Worm (Caenorhabditis elegans): Measurements from ENCODE around the gene dmd-7.

The dmd-7 gene

ce11 chrV:6246454-6246981, at the start of gene dmd-7:
dmd-7 (plus strand) TSS chrV:6246931.
- TF ChIP-seq elt-1 (tag; optimal IDR thresholded peaks at IDR 0.05), result no peak
- no peak for TF ChIP-seq mbf-1 (tag; optimal IDR thresholded peaks at IDR 0.05)
- no peak for TF ChIP-seq dmd-4 (tag; optimal IDR thresholded peaks at IDR 0.05)
- no peak for TF ChIP-seq ZK546.5 (tag; optimal IDR thresholded peaks at IDR 0.05)
- peak; percentile 57 for TF ChIP-seq gmeb-1 (tag; optimal IDR thresholded peaks at IDR 0.05)
- TF ChIP-seq zag-1 (tag; optimal IDR thresholded peaks at IDR 0.05), result peak; percentile 59
- peak; percentile 78 for TF ChIP-seq nhr-6 (tag; optimal IDR thresholded peaks at IDR 0.05)
- TF ChIP-seq ceh-16 (tag; optimal IDR thresholded peaks at IDR 0.05), result peak; percentile 52
- peak; percentile 65 for TF ChIP-seq ztf-4 (tag; optimal IDR thresholded peaks at IDR 0.05)
- no peak for TF ChIP-seq nhr-23 (tag; optimal IDR thresholded peaks at IDR 0.05)
- peak; percentile 49 for TF ChIP-seq unc-55 (GFP tag; optimal IDR thresholded peaks at IDR 0.05)
- peak; percentile 51 for TF ChIP-seq lin-11 (tag; optimal IDR thresholded peaks at IDR 0.05)
- peak; percentile 97 for TF ChIP-seq nhr-21 (tag; optimal IDR thresholded peaks at IDR 0.05)
- TF ChIP-seq ztf-11 (tag; optimal IDR thresholded peaks at IDR 0.05), result no peak
- peak; percentile 78 for TF ChIP-seq mab-5 (tag; optimal IDR thresholded peaks at IDR 0.05)
- peak; percentile 70 for TF ChIP-seq C34F6.9 (tag; optimal IDR thresholded peaks at IDR 0.05)
- peak; percentile 82 for TF ChIP-seq Y55F3AM.14 (GFP tag; optimal IDR thresholded peaks at IDR 0.05)
- peak; percentile 89 for TF ChIP-seq crh-2 (tag; optimal IDR thresholded peaks at IDR 0.05)
- peak; percentile 76 to 85 for TF ChIP-seq mdl-1 (tag; optimal IDR thresholded peaks at IDR 0.05)
- peak; percentile 69 for TF ChIP-seq fos-1 (tag; optimal IDR thresholded peaks at IDR 0.05)
- TF ChIP-seq aly-2 (tag; optimal IDR thresholded peaks at IDR 0.05), result no peak
- TF ChIP-seq egl-27 (tag; optimal IDR thresholded peaks at IDR 0.05), result peak; percentile 94
- TF ChIP-seq nhr-11 (tag; optimal IDR thresholded peaks at IDR 0.05), result no peak
- peak; percentile 3 for TF ChIP-seq nhr-10 (tag; optimal IDR thresholded peaks at IDR 0.05)
- peak; percentile 50 to 82 for TF ChIP-seq lsy-2 (tag; optimal IDR thresholded peaks at IDR 0.05)
- TF ChIP-seq blmp-1 (tag; optimal IDR thresholded peaks at IDR 0.05; ENCODE audit: insufficient read depth), result peak; percentile 90
- no peak for TF ChIP-seq elt-3 (tag; optimal IDR thresholded peaks at IDR 0.05)
- TF ChIP-seq snpc-4 (tag; optimal IDR thresholded peaks at IDR 0.05), result peak; percentile 14
- TF ChIP-seq skn-1 (tag; optimal IDR thresholded peaks at IDR 0.05), result no peak
- peak; percentile 96 for TF ChIP-seq F13H6.1 (tag; optimal IDR thresholded peaks at IDR 0.05)
- TF ChIP-seq ztf-1 (GFP tag; conservative IDR thresholded peaks at IDR 0.05), result no peak
- TF ChIP-seq nhr-77 (tag; optimal IDR thresholded peaks at IDR 0.05), result no peak
- peak; percentile 87 for TF ChIP-seq sem-4 (tag; optimal IDR thresholded peaks at IDR 0.05)
- no peak for TF ChIP-seq unc-62 (GFP tag; optimal IDR thresholded peaks at IDR 0.05)
- TF ChIP-seq nhr-25 (tag; optimal IDR thresholded peaks at IDR 0.05), result peak; percentile 92
- peak; percentile 92 for TF ChIP-seq nhr-129 (tag; optimal IDR thresholded peaks at IDR 0.05)
- TF ChIP-seq ama-1 (optimal IDR thresholded peaks at IDR 0.05), result no peak
- peak; percentile 69 for TF ChIP-seq lin-13 (GFP tag; optimal IDR thresholded peaks at IDR 0.05)
- TF ChIP-seq ceh-82 (tag; optimal IDR thresholded peaks at IDR 0.05), result no peak
- TF ChIP-seq nhr-12 (tag; optimal IDR thresholded peaks at IDR 0.05), result no peak
- peak; percentile 97 for TF ChIP-seq sma-3 (GFP tag; optimal IDR thresholded peaks at IDR 0.05)
- TF ChIP-seq unc-39 (tag; optimal IDR thresholded peaks at IDR 0.05), result no peak
- no peak for TF ChIP-seq nhr-237 (tag; optimal IDR thresholded peaks at IDR 0.05)
- peak; percentile 100 for TF ChIP-seq sma-9 (GFP tag; optimal IDR thresholded peaks at IDR 0.05)
- TF ChIP-seq sma-9 (tag; optimal IDR thresholded peaks at IDR 0.05), result peak; percentile 96
- no peak for TF ChIP-seq alr-1 (tag; optimal IDR thresholded peaks at IDR 0.05)
- TF ChIP-seq R02D3.7 (tag; optimal IDR thresholded peaks at IDR 0.05), result no peak
- no peak for TF ChIP-seq peb-1 (tag; optimal IDR thresholded peaks at IDR 0.05)
- no peak for TF ChIP-seq lin-39 (tag; optimal IDR thresholded peaks at IDR 0.05)

Data from whole organism, L2 larva.